Worm (Caenorhabditis elegans): ENCODE data around the gene W06A7.2.

- TF ChIP-seq ztf-11 (tag; optimal IDR thresholded peaks at IDR 0.05) (no peak), ama-1 (optimal IDR thresholded peaks at IDR 0.05) (no peak), nhr-23 (tag; optimal IDR thresholded peaks at IDR 0.05) (no peak), elt-3 (tag; optimal IDR thresholded peaks at IDR 0.05) (no peak), lin-39 (tag; optimal IDR thresholded peaks at IDR 0.05) (no peak), nhr-237 (tag; optimal IDR thresholded peaks at IDR 0.05) (no peak), skn-1 (tag; optimal IDR thresholded peaks at IDR 0.05) (no peak), elt-1 (tag; optimal IDR thresholded peaks at IDR 0.05) (no peak), lin-15B (tag; optimal IDR thresholded peaks at IDR 0.05) (no peak), elt-2 (tag; optimal IDR thresholded peaks at IDR 0.05) (no peak), unc-62 (GFP tag; optimal IDR thresholded peaks at IDR 0.05) (no peak), nhr-77 (tag; optimal IDR thresholded peaks at IDR 0.05) (no peak), ceh-16 (tag; optimal IDR thresholded peaks at IDR 0.05) (no peak), egl-5 (tag; optimal IDR thresholded peaks at IDR 0.05) (no peak)
Observed at ce11 chrV:14835075-14835991, 13.7 kb downstream of the W06A7.2 start.

Measured in whole organism, L3 larva.